Worm (Caenorhabditis elegans) whole organism, L4 larva: ENCODE results near the gene hlh-12.

ENCODE experiments used
- F37D6.2 ChIP-seq: sonication (generic microtip); optimal IDR thresholded peaks from 2 replicates; lab custom pipeline; 2016; ENCODE audit warnings: mild to moderate bottlenecking, missing genetic modification characterization, missing compliant biosample characterization
- F44E2.7 ChIP-seq: fragments of 200-800 bp; sonication (Bioruptor generic); IDR thresholded peaks from 2 replicates; pipeline ENCODE4 v2.1.2; 2022; ENCODE audit warnings: missing genetic modification characterization, missing compliant biosample characterization
- T26A8.4 ChIP-seq: fragments of 200-800 bp; sonication (Bioruptor generic); IDR thresholded peaks from 2 replicates; pipeline ENCODE4 v1.3.6; 2022; ENCODE audit warnings: missing genetic modification characterization, missing compliant biosample characterization
- Y5F2A.4 ChIP-seq: fragments of 200-800 bp; sonication (Bioruptor generic); optimal IDR thresholded peaks from 2 replicates; lab custom pipeline; 2018; ENCODE audit warnings: mild to moderate bottlenecking, missing genetic modification characterization, missing compliant biosample characterization
- Y75B8A.6 ChIP-seq: fragments of 200-800 bp; sonication (Bioruptor generic); IDR thresholded peaks from 2 replicates; pipeline ENCODE4 v1.3.6; 2022; ENCODE audit warnings: missing genetic modification reagents, missing genetic modification characterization, missing compliant biosample characterization
- ZK546.5 ChIP-seq, 2 experiments: sonication (generic microtip); optimal IDR thresholded peaks; 2 replicates each; lab custom pipeline; 2017; ENCODE audit warnings: missing biosample characterization in 2 of 2, missing genetic modification characterization in 2 of 2
- aha-1 ChIP-seq: fragments of 150-350 bp; peaks from one replicate; lab custom pipeline; 2014; ENCODE audit warnings: missing biosample characterization, missing genetic modification characterization
- ceh-20 ChIP-seq: fragments of 200-800 bp; sonication (Bioruptor generic); IDR thresholded peaks from 2 replicates; pipeline ENCODE4 v1.3.6; 2022; ENCODE audit warnings: missing genetic modification reagents, missing genetic modification characterization, missing compliant biosample characterization
- daf-19 ChIP-seq: fragments of 200-800 bp; sonication (Bioruptor generic); conservative IDR thresholded peaks from 2 replicates; pipeline ENCODE4 v1.3.6; 2022; ENCODE audit warnings: missing genetic modification characterization, missing compliant biosample characterization
- daf-8 ChIP-seq: fragments of 200-800 bp; sonication (Bioruptor generic); IDR thresholded peaks from 2 replicates; pipeline ENCODE4 v1.3.6; 2022; ENCODE audit warnings: missing genetic modification characterization, missing compliant biosample characterization
- dmd-9 ChIP-seq: fragments of 200-800 bp; sonication (Bioruptor generic); IDR thresholded peaks from 2 replicates; pipeline ENCODE4 v1.3.6; 2022; ENCODE audit warnings: missing genetic modification reagents, missing genetic modification characterization, missing compliant biosample characterization
- dpl-1 ChIP-seq: fragments of 150-350 bp; optimal IDR thresholded peaks from 2 replicates; lab custom pipeline; 2014; ENCODE audit warnings: missing biosample characterization, missing genetic modification reagents, missing genetic modification characterization
- dve-1 ChIP-seq: sonication (generic microtip); optimal IDR thresholded peaks from 2 replicates; lab custom pipeline; 2017; ENCODE audit warnings: antibody characterized with exemption, mild to moderate bottlenecking, missing genetic modification characterization, missing compliant biosample characterization; ENCODE audit not compliant: insufficient read depth
- egl-43 ChIP-seq: fragments of 200-800 bp; sonication (Bioruptor generic); IDR thresholded peaks from 2 replicates; pipeline ENCODE4 v1.3.6; 2022; ENCODE audit warnings: missing genetic modification reagents, missing genetic modification characterization, missing compliant biosample characterization
- hif-1 ChIP-seq, 2 experiments: sonication (generic microtip); optimal IDR thresholded peaks; 2 replicates each; lab custom pipeline; 2016 to 2017; ENCODE audit warnings: missing compliant biosample characterization in 2 of 2, missing genetic modification characterization in 2 of 2, missing genetic modification reagents in 2 of 2, missing genotype in 2 of 2, mild to moderate bottlenecking in 1 of 2
- hlh-30 ChIP-seq: sonication (generic microtip); optimal IDR thresholded peaks from 2 replicates; lab custom pipeline; 2017; ENCODE audit warnings: antibody characterized with exemption, mild to moderate bottlenecking, missing genetic modification characterization, missing compliant biosample characterization; ENCODE audit not compliant: insufficient read depth
- hmg-1.1 ChIP-seq: fragments of 200-800 bp; sonication (Bioruptor generic); IDR thresholded peaks from 2 replicates; pipeline ENCODE4 v1.3.6; 2022; ENCODE audit warnings: missing genetic modification reagents, missing genetic modification characterization, missing compliant biosample characterization
- lir-3 ChIP-seq: sonication (generic microtip); optimal IDR thresholded peaks from 2 replicates; lab custom pipeline; 2016; ENCODE audit warnings: mild to moderate bottlenecking, missing genetic modification characterization, missing compliant biosample characterization
- lsy-2 ChIP-seq, 2 experiments: fragments of 150-350 bp in 1 of 2; sonication (generic microtip) in 1 of 2; optimal IDR thresholded peaks; 2 replicates each; lab custom pipeline; 2014 to 2017; ENCODE audit warnings: missing biosample characterization in 2 of 2, missing genetic modification characterization in 2 of 2
- mep-1 ChIP-seq: fragments of 150-350 bp; sonication (generic microtip); optimal IDR thresholded peaks from 3 replicates; lab custom pipeline; 2014; ENCODE audit warnings: missing biosample characterization, missing genetic modification characterization
- mxl-2 ChIP-seq: fragments of 200-800 bp; sonication (Bioruptor generic); conservative IDR thresholded peaks from 2 replicates; pipeline ENCODE4 v1.3.6; 2022; ENCODE audit warnings: missing genetic modification reagents, missing genetic modification characterization, missing compliant biosample characterization
- nhr-111 ChIP-seq: fragments of 200-800 bp; sonication (Bioruptor generic); optimal IDR thresholded peaks from 2 replicates; lab custom pipeline; 2018; ENCODE audit warnings: mild to moderate bottlenecking, missing genetic modification characterization, missing compliant biosample characterization
- nhr-28 ChIP-seq: fragments of 150-350 bp; optimal IDR thresholded peaks from 2 replicates; lab custom pipeline; 2014; ENCODE audit warnings: missing biosample characterization, missing genetic modification characterization
- nhr-48 ChIP-seq: sonication (generic microtip); optimal IDR thresholded peaks from 2 replicates; lab custom pipeline; 2016; ENCODE audit warnings: mild to moderate bottlenecking, missing genetic modification characterization, missing compliant biosample characterization
- nhr-76 ChIP-seq: fragments of 150-350 bp; optimal IDR thresholded peaks from 2 replicates; lab custom pipeline; 2014; ENCODE audit warnings: missing biosample characterization, missing genetic modification characterization
- pha-4 ChIP-seq, 2 experiments: fragments of 150-350 bp in 1 of 2; fragments of 200-800 bp in 1 of 2; sonication (Bioruptor generic) in 1 of 2; IDR thresholded peaks in 1 of 2; optimal IDR thresholded peaks in 1 of 2; 2 replicates each; pipeline versions ENCODE4 v1.3.6 to Lab custom; 2014 to 2022; ENCODE audit warnings: missing genetic modification characterization in 2 of 2, missing genetic modification reagents in 2 of 2, missing biosample characterization in 1 of 2, missing compliant biosample characterization in 1 of 2
- php-3 ChIP-seq: fragments of 200-800 bp; sonication (Bioruptor generic); IDR thresholded peaks from 2 replicates; pipeline ENCODE4 v1.3.6; 2022; ENCODE audit warnings: missing genetic modification reagents, missing genetic modification characterization, missing compliant biosample characterization
- skn-1 ChIP-seq: fragments of 150-350 bp; optimal IDR thresholded peaks from 2 replicates; lab custom pipeline; 2014; ENCODE audit warnings: missing biosample characterization, missing genetic modification characterization
- snpc-1.2 ChIP-seq: fragments of 200-800 bp; sonication (Bioruptor generic); IDR thresholded peaks from 2 replicates; pipeline ENCODE4 v1.3.6; 2022; ENCODE audit warnings: missing genetic modification reagents, missing genetic modification characterization, missing compliant biosample characterization
- unc-130 ChIP-seq: sonication (generic microtip); optimal IDR thresholded peaks from 2 replicates; lab custom pipeline; 2016; ENCODE audit warnings: missing genetic modification reagents, missing genetic modification characterization, missing compliant biosample characterization
- unc-62 ChIP-seq, 3 experiments: fragments of 150-350 bp in 1 of 3; sonication (generic microtip); optimal IDR thresholded peaks in 2 of 3; peaks in 1 of 3; 1 replicate in 1 of 3; 2 replicates in 2 of 3; lab custom pipeline; 2014 to 2017; ENCODE audit warnings: missing biosample characterization in 3 of 3, missing genetic modification characterization in 3 of 3, missing genetic modification reagents in 3 of 3, missing genotype in 1 of 3
- zag-1 ChIP-seq: fragments of 150-350 bp; optimal IDR thresholded peaks from 2 replicates; lab custom pipeline; 2014; ENCODE audit warnings: missing biosample characterization, missing genetic modification characterization
- zfp-3 ChIP-seq: fragments of 200-800 bp; sonication (Bioruptor generic); conservative IDR thresholded peaks from 2 replicates; pipeline ENCODE4 v1.3.6; 2022; ENCODE audit warnings: missing genetic modification reagents, missing genetic modification characterization, missing compliant biosample characterization
- zip-11 ChIP-seq: fragments of 200-800 bp; sonication (Bioruptor generic); IDR thresholded peaks from 2 replicates; pipeline ENCODE4 v1.3.6; 2022; ENCODE audit warnings: missing genetic modification characterization, missing compliant biosample characterization

The hlh-12 gene

DNA sequence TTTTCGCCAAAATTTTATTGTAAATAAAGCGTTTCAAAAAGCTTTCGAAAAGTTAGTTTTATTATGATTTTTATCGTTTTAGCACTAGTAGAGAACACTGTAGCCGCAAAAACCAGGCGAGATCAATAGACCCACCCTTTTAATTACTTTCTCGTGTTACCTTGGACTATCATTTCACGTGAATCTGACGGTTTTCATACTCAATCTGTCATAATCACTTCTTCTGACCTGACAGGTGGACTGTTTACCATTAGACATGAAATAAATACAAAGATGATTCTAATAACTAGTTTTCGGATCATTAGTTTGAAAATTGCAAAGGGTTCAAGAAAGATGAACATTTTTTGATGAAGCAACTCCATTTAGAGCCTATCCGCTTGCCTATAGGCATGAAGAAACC, 16.2 kb downstream of the hlh-12 start (continued):
- TF ChIP-seq lir-3 (tag; lab: Kevin White, UChicago): no peak
- TF ChIP-seq hmg-1.1: no peak
- TF ChIP-seq F37D6.2 (tag; lab: Kevin White, UChicago): no peak
- no peak for TF ChIP-seq pha-4 (GFP tag; IDR thresholded peaks at IDR 0.05; lab: Robert Waterston, UW)
- no peak for TF ChIP-seq pha-4 (tag; optimal IDR thresholded peaks at IDR 0.05; lab: Kevin White, UChicago)
- TF ChIP-seq T26A8.4 (GFP tag; lab: Robert Waterston, UW): no peak
- TF ChIP-seq Y5F2A.4: no peak
- no peak for TF ChIP-seq zag-1 (tag; lab: Kevin White, UChicago)
- TF ChIP-seq zfp-3 (GFP tag; lab: Robert Waterston, UW): no peak
- peak; percentile 58 for TF ChIP-seq hlh-30
- TF ChIP-seq unc-130 (GFP tag; lab: Kevin White, UChicago): no peak
- no peak for TF ChIP-seq dmd-9 (GFP tag; lab: Robert Waterston, UW)
- TF ChIP-seq nhr-111 (GFP tag; lab: Kevin White, UChicago): no peak
- no peak for TF ChIP-seq egl-43
- no peak for TF ChIP-seq skn-1 (tag; lab: Kevin White, UChicago)
- TF ChIP-seq php-3: no peak
- TF ChIP-seq nhr-76: no peak
- TF ChIP-seq dpl-1: no peak
- no peak for TF ChIP-seq nhr-48 (tag; lab: Kevin White, UChicago)
- TF ChIP-seq zip-11 (GFP tag; lab: Robert Waterston, UW): no peak
- TF ChIP-seq hif-1 (tag; optimal IDR thresholded peaks at IDR 0.05; lab: Kevin White, UChicago): no peak
- peak in 1 of 2 experiments; percentile 100 for TF ChIP-seq unc-62 (GFP tag; optimal IDR thresholded peaks at IDR 0.05 in 1 of 2; lab: Kevin White, UChicago)
- TF ChIP-seq unc-62 (tag; optimal IDR thresholded peaks at IDR 0.05; lab: Kevin White, UChicago): no peak
- TF ChIP-seq aha-1 (tag; lab: Kevin White, UChicago): peak; percentile 39
- no peak for TF ChIP-seq mxl-2 (GFP tag; lab: Robert Waterston, UW)

ce11 chrIV:8462376-8462775, 16.9 kb downstream of the hlh-12 start:
- TF ChIP-seq unc-62 (GFP tag; optimal IDR thresholded peaks at IDR 0.05 in 1 of 2; lab: Kevin White, UChicago) (peak in 1 of 2 experiments; percentile 54), unc-62 (tag; optimal IDR thresholded peaks at IDR 0.05; lab: Kevin White, UChicago) (no peak), ceh-20 (GFP tag; lab: Robert Waterston, UW) (no peak)
- TF ChIP-seq, all 104 proteins: peak for 1

DNA sequence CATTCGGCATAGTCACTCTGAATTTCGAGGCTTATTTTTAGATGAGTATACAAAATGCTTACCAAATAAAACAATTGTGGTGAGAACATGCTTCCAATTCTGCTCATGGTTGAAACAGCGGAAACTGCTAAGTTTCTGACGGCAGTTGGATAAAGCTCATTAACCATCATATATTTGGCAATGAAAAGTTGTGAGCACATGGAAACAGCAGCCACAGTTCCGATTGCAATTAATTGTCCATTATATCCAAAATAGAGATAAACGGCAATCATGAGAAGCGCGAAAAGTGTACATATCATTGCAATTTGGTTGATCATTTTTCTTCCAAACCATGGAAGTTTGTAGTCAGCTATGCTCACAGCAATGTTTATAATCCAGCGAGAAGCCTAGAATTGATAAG, 18.1 kb downstream of the hlh-12 start:
- TF ChIP-seq F44E2.7 (no peak), Y75B8A.6 (GFP tag; lab: Robert Waterston, UW) (no peak), dve-1 (no peak), zfp-3 (GFP tag; lab: Robert Waterston, UW) (no peak), unc-62 (GFP tag; optimal IDR thresholded peaks at IDR 0.05 in 1 of 2; lab: Kevin White, UChicago) (peak in 1 of 2 experiments; percentile 96), unc-62 (tag; optimal IDR thresholded peaks at IDR 0.05; lab: Kevin White, UChicago) (no peak), daf-8 (no peak)

DNA sequence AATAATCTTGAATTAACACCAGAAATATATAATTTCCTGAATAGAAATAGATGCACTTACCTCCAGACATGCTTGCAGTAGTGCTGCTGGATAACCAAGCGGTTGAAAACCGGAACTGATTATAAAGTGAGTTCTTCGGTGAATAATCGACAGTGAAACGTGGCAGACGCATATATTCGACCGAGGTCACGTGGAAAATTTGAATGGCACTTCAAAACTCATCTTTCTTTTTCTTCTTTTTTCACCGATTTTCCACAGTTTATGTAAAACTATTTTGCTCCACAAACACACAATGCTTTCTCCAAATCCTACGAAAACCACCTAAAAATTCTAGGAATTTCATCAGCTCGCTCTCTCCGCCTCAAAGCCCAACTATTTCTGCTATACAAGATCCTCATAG, 19.0 kb downstream of the hlh-12 start, which contains the start of gene ant-1.4:
ant-1.4 (minus strand) TSS at position 101 of the 400 bp plus-strand sequence.
- no peak for TF ChIP-seq ceh-20 (GFP tag; lab: Robert Waterston, UW)
- TF ChIP-seq snpc-1.2: no peak
- no peak for TF ChIP-seq hmg-1.1
- no peak for TF ChIP-seq daf-19 (GFP tag; lab: Robert Waterston, UW)
- TF ChIP-seq lsy-2 (tag; optimal IDR thresholded peaks at IDR 0.05; lab: Kevin White, UChicago): no peak
- no peak for TF ChIP-seq nhr-28 (tag; lab: Kevin White, UChicago)
- no peak for TF ChIP-seq ZK546.5 (tag; optimal IDR thresholded peaks at IDR 0.05; lab: Kevin White, UChicago)
- no peak for TF ChIP-seq mep-1
